Worm (Caenorhabditis elegans) whole organism, L2 larva: Measurements from ENCODE around the gene cest-32.
A peak's percentile ranks its signal among the peaks of the same experiment; 100 is the strongest.

Experiments
- C34F6.9 ChIP-seq: fragments of 150-350 bp; optimal IDR thresholded peaks from 2 replicates; lab custom pipeline; 2014; ENCODE audit warnings: missing biosample characterization, missing genetic modification characterization
- F13H6.1 ChIP-seq: sonication (generic microtip); optimal IDR thresholded peaks from 2 replicates; lab custom pipeline; 2016; ENCODE audit warnings: missing genetic modification characterization, missing compliant biosample characterization
- R02D3.7 ChIP-seq: fragments of 150-350 bp; optimal IDR thresholded peaks from 2 replicates; lab custom pipeline; 2014; ENCODE audit warnings: missing biosample characterization, missing genetic modification characterization
- Y55F3AM.14 ChIP-seq: fragments of 200-800 bp; sonication (Bioruptor generic); optimal IDR thresholded peaks from 2 replicates; lab custom pipeline; 2018; ENCODE audit warnings: mild to moderate bottlenecking, missing genetic modification characterization, missing compliant biosample characterization
- alr-1 ChIP-seq: fragments of 150-350 bp; optimal IDR thresholded peaks from 2 replicates; lab custom pipeline; 2014; ENCODE audit warnings: missing biosample characterization, missing genetic modification characterization
- aly-2 ChIP-seq: fragments of 150-350 bp; optimal IDR thresholded peaks from 2 replicates; lab custom pipeline; 2014; ENCODE audit warnings: missing biosample characterization, missing genetic modification characterization
- blmp-1 ChIP-seq: sonication (generic microtip); optimal IDR thresholded peaks from 2 replicates; lab custom pipeline; 2017; ENCODE audit warnings: missing genetic modification characterization, mild to moderate bottlenecking, missing compliant biosample characterization, antibody characterized with exemption, moderate library complexity; ENCODE audit not compliant: insufficient read depth
- ceh-82 ChIP-seq: fragments of 150-350 bp; optimal IDR thresholded peaks from 2 replicates; lab custom pipeline; 2014; ENCODE audit warnings: missing biosample characterization, missing genetic modification characterization
- crh-2 ChIP-seq: sonication (generic microtip); optimal IDR thresholded peaks from 2 replicates; lab custom pipeline; 2017; ENCODE audit warnings: missing biosample characterization, missing genetic modification characterization
- dmd-4 ChIP-seq: sonication (generic microtip); optimal IDR thresholded peaks from 2 replicates; lab custom pipeline; 2017; ENCODE audit warnings: missing biosample characterization, missing genetic modification characterization
- egl-27 ChIP-seq: sonication (generic microtip); optimal IDR thresholded peaks from 3 replicates; lab custom pipeline; 2017; ENCODE audit warnings: missing biosample characterization, missing genetic modification reagents, missing genetic modification characterization
- fos-1 ChIP-seq: fragments of 150-350 bp; optimal IDR thresholded peaks from 2 replicates; lab custom pipeline; 2014; ENCODE audit warnings: missing biosample characterization, missing genetic modification characterization
- gmeb-1 ChIP-seq: fragments of 150-350 bp; optimal IDR thresholded peaks from 2 replicates; lab custom pipeline; 2014; ENCODE audit warnings: missing biosample characterization, missing genetic modification characterization
- lin-11 ChIP-seq: fragments of 150-350 bp; sonication (generic microtip); optimal IDR thresholded peaks from 2 replicates; lab custom pipeline; 2014; ENCODE audit warnings: missing biosample characterization, missing genetic modification characterization, inconsistent platforms, mixed read lengths
- lin-13 ChIP-seq: fragments of 150-350 bp; optimal IDR thresholded peaks from 2 replicates; lab custom pipeline; 2014; ENCODE audit warnings: missing biosample characterization, missing genetic modification reagents, missing genetic modification characterization
- lin-39 ChIP-seq: fragments of 150-350 bp; optimal IDR thresholded peaks from 2 replicates; lab custom pipeline; 2014; ENCODE audit warnings: missing biosample characterization, missing genetic modification reagents, missing genetic modification characterization
- lsy-2 ChIP-seq, 2 experiments: fragments of 150-350 bp in 1 of 2; sonication (generic microtip) in 1 of 2; optimal IDR thresholded peaks; 2 replicates each; lab custom pipeline; 2014 to 2017; ENCODE audit warnings: missing biosample characterization in 2 of 2, missing genetic modification characterization in 2 of 2
- mab-5 ChIP-seq: fragments of 150-350 bp; optimal IDR thresholded peaks from 2 replicates; lab custom pipeline; 2014; ENCODE audit warnings: missing biosample characterization, missing genetic modification characterization
- mdl-1 ChIP-seq, 2 experiments: fragments of 150-350 bp in 1 of 2; sonication (generic microtip) in 1 of 2; optimal IDR thresholded peaks; 2 replicates each; lab custom pipeline; 2017; ENCODE audit warnings: missing biosample characterization in 2 of 2, missing genetic modification characterization in 2 of 2
- nhr-10 ChIP-seq: sonication (generic microtip); optimal IDR thresholded peaks from 2 replicates; lab custom pipeline; 2017; ENCODE audit warnings: missing biosample characterization, missing genetic modification characterization
- nhr-129 ChIP-seq: fragments of 150-350 bp; optimal IDR thresholded peaks from 2 replicates; lab custom pipeline; 2014; ENCODE audit warnings: missing biosample characterization, missing genetic modification characterization
- nhr-21 ChIP-seq: fragments of 150-350 bp; optimal IDR thresholded peaks from 2 replicates; lab custom pipeline; 2014; ENCODE audit warnings: missing biosample characterization, missing genetic modification characterization
- nhr-23 ChIP-seq: fragments of 150-350 bp; optimal IDR thresholded peaks from 2 replicates; lab custom pipeline; 2014; ENCODE audit warnings: missing biosample characterization, missing genetic modification reagents, missing genetic modification characterization
- nhr-237 ChIP-seq: fragments of 150-350 bp; optimal IDR thresholded peaks from 2 replicates; lab custom pipeline; 2014; ENCODE audit warnings: missing biosample characterization, missing genetic modification characterization
- nhr-25 ChIP-seq: fragments of 150-350 bp; sonication (generic microtip); optimal IDR thresholded peaks from 3 replicates; lab custom pipeline; 2014; ENCODE audit warnings: missing biosample characterization, missing genetic modification characterization
- nhr-77 ChIP-seq: fragments of 150-350 bp; optimal IDR thresholded peaks from 2 replicates; lab custom pipeline; 2014; ENCODE audit warnings: missing biosample characterization, missing genetic modification characterization
- peb-1 ChIP-seq: fragments of 150-350 bp; optimal IDR thresholded peaks from 2 replicates; lab custom pipeline; 2014; ENCODE audit warnings: missing biosample characterization, missing genetic modification characterization
- sem-4 ChIP-seq: fragments of 150-350 bp; optimal IDR thresholded peaks from 2 replicates; lab custom pipeline; 2014; ENCODE audit warnings: missing biosample characterization, missing genetic modification reagents, missing genetic modification characterization
- sma-3 ChIP-seq: sonication (generic microtip); optimal IDR thresholded peaks from 2 replicates; lab custom pipeline; 2016; ENCODE audit warnings: missing genetic modification reagents, missing genetic modification characterization, missing compliant biosample characterization
- sma-9 ChIP-seq, 2 experiments: fragments of 150-350 bp in 1 of 2; sonication (generic microtip) in 1 of 2; optimal IDR thresholded peaks; 2 replicates each; lab custom pipeline; 2014 to 2016; ENCODE audit warnings: missing genetic modification characterization in 2 of 2, mild to moderate bottlenecking in 1 of 2, missing biosample characterization in 1 of 2, missing compliant biosample characterization in 1 of 2, missing genetic modification reagents in 1 of 2, moderate library complexity in 1 of 2
- snpc-4 ChIP-seq: fragments of 150-350 bp; optimal IDR thresholded peaks from 2 replicates; lab custom pipeline; 2014; ENCODE audit warnings: missing biosample characterization, missing genetic modification characterization
- unc-55 ChIP-seq: fragments of 150-350 bp; sonication (generic microtip); optimal IDR thresholded peaks from 3 replicates; lab custom pipeline; 2014; ENCODE audit warnings: missing biosample characterization, missing genetic modification reagents, missing genetic modification characterization
- unc-62 ChIP-seq: fragments of 150-350 bp; optimal IDR thresholded peaks from 2 replicates; lab custom pipeline; 2014; ENCODE audit warnings: missing biosample characterization, missing genetic modification reagents, missing genetic modification characterization
- zag-1 ChIP-seq: fragments of 150-350 bp; optimal IDR thresholded peaks from 2 replicates; lab custom pipeline; 2014; ENCODE audit warnings: missing biosample characterization, missing genetic modification characterization
- ztf-1 ChIP-seq: fragments of 200-800 bp; sonication (Bioruptor generic); conservative IDR thresholded peaks from 2 replicates; pipeline ENCODE4 v1.3.6; 2022; ENCODE audit warnings: missing genetic modification characterization, missing compliant biosample characterization
- ztf-11 ChIP-seq: sonication (generic microtip); optimal IDR thresholded peaks from 2 replicates; lab custom pipeline; 2017; ENCODE audit warnings: missing biosample characterization, missing genetic modification characterization
- ztf-4 ChIP-seq: fragments of 150-350 bp; optimal IDR thresholded peaks from 2 replicates; lab custom pipeline; 2014; ENCODE audit warnings: missing biosample characterization, missing genetic modification characterization

Gene cest-32

DNA sequence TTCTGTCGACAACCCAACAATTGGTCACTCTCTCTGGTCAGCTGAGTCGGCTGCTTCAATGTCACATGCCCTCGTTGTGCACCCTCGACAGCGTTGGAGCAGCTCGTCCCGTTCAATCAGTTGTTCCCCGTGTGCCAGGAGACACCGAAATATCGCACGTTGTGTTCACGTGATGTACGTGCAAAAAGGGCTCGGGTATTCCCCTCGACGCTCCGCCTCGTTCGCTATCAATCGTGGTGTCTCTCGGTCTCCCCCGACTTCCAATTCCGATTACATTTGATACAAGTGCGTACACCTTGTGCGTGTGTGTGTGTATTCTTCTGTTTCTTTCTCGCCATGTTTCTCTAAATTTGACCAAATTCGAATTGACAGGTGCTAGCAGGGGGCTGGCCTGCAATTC, 37.8 kb upstream of the cest-32 start:
- TF ChIP-seq nhr-25 (tag; lab: Kevin White, UChicago) (no peak), blmp-1 (tag; lab: Kevin White, UChicago) (peak; percentile 17), gmeb-1 (tag; lab: Kevin White, UChicago) (peak; percentile 61), sma-3 (GFP tag; lab: Kevin White, UChicago) (peak; percentile 69), lin-11 (tag; lab: Kevin White, UChicago) (peak; percentile 27), nhr-21 (tag; lab: Kevin White, UChicago) (peak; percentile 68), nhr-77 (tag; lab: Kevin White, UChicago) (no peak), ztf-4 (tag; lab: Kevin White, UChicago) (no peak), sma-9 (GFP tag; optimal IDR thresholded peaks at IDR 0.05; lab: Kevin White, UChicago) (peak; percentile 99), sma-9 (tag; optimal IDR thresholded peaks at IDR 0.05; lab: Kevin White, UChicago) (no peak), Y55F3AM.14 (GFP tag; lab: Kevin White, UChicago) (peak; percentile 1), unc-55 (GFP tag; lab: Kevin White, UChicago) (no peak), mdl-1 (tag; optimal IDR thresholded peaks at IDR 0.05; lab: Kevin White, UChicago) (peak in 1 of 2 experiments; percentile 71), dmd-4 (tag; lab: Kevin White, UChicago) (no peak), crh-2 (tag; lab: Kevin White, UChicago) (peak; percentile 56), lin-39 (tag; lab: Kevin White, UChicago) (no peak), lsy-2 (tag; optimal IDR thresholded peaks at IDR 0.05; lab: Kevin White, UChicago) (peak in 1 of 2 experiments; percentile 58), R02D3.7 (tag; lab: Kevin White, UChicago) (no peak), F13H6.1 (tag; lab: Kevin White, UChicago) (peak; percentile 95), fos-1 (tag; lab: Kevin White, UChicago) (peak; percentile 30), nhr-129 (tag; lab: Kevin White, UChicago) (peak; percentile 84), C34F6.9 (tag; lab: Kevin White, UChicago) (peak; percentile 29)
- TF ChIP-seq, all 48 proteins: peak for 14

DNA sequence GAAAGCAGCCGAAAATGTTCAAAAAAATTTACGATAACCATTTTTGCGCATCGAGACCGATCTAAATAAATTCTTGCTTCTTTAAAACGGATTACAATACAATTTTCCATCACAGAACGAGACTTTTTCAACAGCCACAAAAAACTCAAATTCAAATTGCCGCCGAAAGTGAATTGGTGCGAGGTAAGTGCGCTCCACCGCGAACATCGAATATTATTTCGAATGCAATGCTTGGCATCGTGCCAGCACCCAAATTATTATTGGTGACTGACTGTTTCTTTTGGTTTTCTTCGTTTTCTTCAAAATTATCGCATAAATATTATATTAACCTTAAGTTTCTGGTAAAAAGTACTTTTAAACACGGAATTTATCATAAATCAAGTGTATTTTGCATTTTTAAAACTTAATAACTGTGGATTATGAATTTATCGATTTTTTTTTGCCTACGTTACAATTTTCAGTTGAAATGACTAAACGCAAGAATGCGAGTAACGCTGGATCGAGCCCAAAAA, 35.4 kb upstream of the cest-32 start, which contains the start of gene penr-1:
TSS of gene penr-1 (plus strand) at position 462 of the 512 bp plus-strand sequence.
- TF ChIP-seq Y55F3AM.14 (GFP tag; lab: Kevin White, UChicago) (no peak), ztf-1 (GFP tag; lab: Robert Waterston, UW) (no peak), crh-2 (tag; lab: Kevin White, UChicago) (peak; percentile 62), fos-1 (tag; lab: Kevin White, UChicago) (peak; percentile 15), unc-62 (no peak), C34F6.9 (tag; lab: Kevin White, UChicago) (peak; percentile 76), aly-2 (no peak), unc-55 (GFP tag; lab: Kevin White, UChicago) (peak; percentile 71), sem-4 (tag; lab: Kevin White, UChicago) (peak; percentile 49), peb-1 (tag; lab: Kevin White, UChicago) (no peak), gmeb-1 (tag; lab: Kevin White, UChicago) (peak; percentile 92), sma-3 (GFP tag; lab: Kevin White, UChicago) (peak; percentile 41), nhr-23 (tag; lab: Kevin White, UChicago) (no peak), nhr-237 (tag; lab: Kevin White, UChicago) (no peak), nhr-129 (tag; lab: Kevin White, UChicago) (peak; percentile 57), nhr-25 (tag; lab: Kevin White, UChicago) (peak; percentile 46), snpc-4 (no peak), F13H6.1 (tag; lab: Kevin White, UChicago) (peak; percentile 40), sma-9 (GFP tag; optimal IDR thresholded peaks at IDR 0.05; lab: Kevin White, UChicago) (peak; percentile 74), sma-9 (tag; optimal IDR thresholded peaks at IDR 0.05; lab: Kevin White, UChicago) (no peak), lin-11 (tag; lab: Kevin White, UChicago) (peak; percentile 18), alr-1 (tag; lab: Kevin White, UChicago) (no peak), egl-27 (tag; lab: Kevin White, UChicago) (no peak), lin-13 (GFP tag; lab: Kevin White, UChicago) (peak; percentile 35), R02D3.7 (tag; lab: Kevin White, UChicago) (no peak), lsy-2 (tag; optimal IDR thresholded peaks at IDR 0.05; lab: Kevin White, UChicago) (peak; percentile 3 to 74), lin-39 (tag; lab: Kevin White, UChicago) (no peak)

DNA sequence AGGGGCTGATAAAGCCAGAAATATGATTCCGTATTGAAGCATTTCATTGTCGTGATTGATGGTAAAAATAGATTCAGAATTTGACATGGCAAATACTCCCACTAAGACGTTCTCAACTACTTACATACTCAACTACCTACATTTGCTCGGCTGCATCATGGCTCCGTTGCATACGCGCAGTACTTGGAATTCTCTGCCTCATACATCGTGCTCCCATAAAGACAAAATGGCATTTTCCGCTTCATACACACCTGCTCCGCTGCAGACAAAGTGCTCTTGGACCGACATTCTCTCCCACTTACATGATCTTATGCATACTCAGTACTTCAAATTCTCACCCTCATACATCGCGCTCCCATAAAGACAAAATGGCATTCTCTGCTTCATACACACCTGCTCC, 31.9 kb upstream of the cest-32 start, which contains the start of the genes srt-69 and B0238.12:
TSS of gene srt-69 (minus strand) at position 101 of the 400 bp plus-strand sequence.
TSS of gene B0238.12 (plus strand) at position 264 of the 400 bp plus-strand sequence.
- TF ChIP-seq unc-55 (GFP tag; lab: Kevin White, UChicago): no peak
- TF ChIP-seq crh-2 (tag; lab: Kevin White, UChicago): no peak
- TF ChIP-seq nhr-25 (tag; lab: Kevin White, UChicago): no peak
- TF ChIP-seq Y55F3AM.14 (GFP tag; lab: Kevin White, UChicago): no peak
- no peak for TF ChIP-seq zag-1
- TF ChIP-seq mdl-1 (tag; optimal IDR thresholded peaks at IDR 0.05; lab: Kevin White, UChicago): no peak
- TF ChIP-seq lin-39 (tag; lab: Kevin White, UChicago): no peak
- TF ChIP-seq mab-5: no peak
- TF ChIP-seq sma-3 (GFP tag; lab: Kevin White, UChicago): no peak
- no peak for TF ChIP-seq ceh-82 (tag; lab: Kevin White, UChicago)
- TF ChIP-seq nhr-10 (tag; lab: Kevin White, UChicago): no peak
- no peak for TF ChIP-seq F13H6.1 (tag; lab: Kevin White, UChicago)
- no peak for TF ChIP-seq ztf-11 (tag; lab: Kevin White, UChicago)
- no peak for TF ChIP-seq nhr-23 (tag; lab: Kevin White, UChicago)
